Worm (Caenorhabditis elegans): ENCODE measurements around the gene C06B3.6.

ce11 chrV:13876529-13876928 lies 32.2 kb downstream of the C06B3.6 start, which contains the start of gene T22G5.1:
- TF ChIP-seq nhr-76 (tag; optimal IDR thresholded peaks at IDR 0.05): no peak
- TF ChIP-seq nhr-23 (tag; optimal IDR thresholded peaks at IDR 0.05): no peak
- no peak for TF ChIP-seq egl-27 (tag; optimal IDR thresholded peaks at IDR 0.05)
- no peak for TF ChIP-seq skn-1 (tag; optimal IDR thresholded peaks at IDR 0.05)
- TF ChIP-seq aly-2 (tag; optimal IDR thresholded peaks at IDR 0.05): no peak
